Fruit fly (Drosophila melanogaster) whole organism, wandering third instar larva: ENCODE measurements around the gene UGP.

Source experiments
- Hr83 ChIP-seq: fragments of 200-300 bp; sonication (Bioruptor generic); optimal IDR thresholded peaks from 2 replicates; lab custom pipeline; 2016; ENCODE audit warnings: missing biosample characterization, mild to moderate bottlenecking, missing genetic modification characterization, moderate library complexity; ENCODE audit not compliant: poor library complexity, severe bottlenecking
- psq ChIP-seq: fragments of 200-800 bp; sonication (Bioruptor generic); optimal IDR thresholded peaks from 3 replicates; lab custom pipeline; 2017; ENCODE audit warnings: missing biosample characterization, mild to moderate bottlenecking, missing genetic modification characterization, moderate library complexity
- sv ChIP-seq: fragments of 200-800 bp; sonication (Bioruptor generic); optimal IDR thresholded peaks from 3 replicates; lab custom pipeline; 2016; ENCODE audit warnings: missing biosample characterization, missing genetic modification characterization

dm6 chr3L:9368665-9369064, 9.9 kb upstream of the UGP start:
- TF ChIP-seq Hr83 (GFP tag; lab: Kevin White, UChicago) (no peak), psq (GFP tag; lab: Kevin White, UChicago) (no peak), sv (no peak)
